Fruit fly (Drosophila melanogaster) whole organism, wandering third instar larva: ENCODE results near the gene CG32813.

Experiments used
- Abd-B ChIP-seq: fragments of >200 bp; optimal IDR thresholded peaks from 2 replicates; lab custom pipeline; 2017; ENCODE audit warnings: missing biosample characterization, missing genetic modification characterization
- CG32264 ChIP-seq: fragments of 200-800 bp; sonication (Bioruptor generic); optimal IDR thresholded peaks from 2 replicates; lab custom pipeline; 2016; ENCODE audit warnings: missing biosample characterization, missing genetic modification characterization
- CG9705 ChIP-seq: fragments of 200-800 bp; sonication (Bioruptor generic); optimal IDR thresholded peaks from 2 replicates; lab custom pipeline; 2018; ENCODE audit warnings: missing biosample characterization, mild to moderate bottlenecking, missing genetic modification characterization
- Dfd ChIP-seq: fragments of >200 bp; optimal IDR thresholded peaks from 2 replicates; lab custom pipeline; 2017; ENCODE audit warnings: missing biosample characterization, missing genetic modification characterization
- Dif ChIP-seq: fragments of 200-275, 200-300 bp; sonication (Bioruptor generic); optimal IDR thresholded peaks from 2 replicates; lab custom pipeline; 2018; ENCODE audit warnings: missing biosample characterization, missing genetic modification characterization; ENCODE audit not compliant: partially characterized antibody
- GATAd ChIP-seq: sonication (Bioruptor generic); optimal IDR thresholded peaks from 2 replicates; lab custom pipeline; 2016; ENCODE audit warnings: missing biosample characterization, missing genetic modification characterization
- HLH106 ChIP-seq: fragments of 200-800 bp; optimal IDR thresholded peaks from 3 replicates; lab custom pipeline; 2019; ENCODE audit warnings: missing biosample characterization, mild to moderate bottlenecking, missing genetic modification characterization, moderate library complexity
- Hnf4 ChIP-seq: fragments of 200-800 bp; sonication (Bioruptor generic); optimal IDR thresholded peaks from 2 replicates; lab custom pipeline; 2016; ENCODE audit warnings: missing biosample characterization, mild to moderate bottlenecking, missing genetic modification characterization
- Hr83 ChIP-seq: fragments of 200-300 bp; sonication (Bioruptor generic); optimal IDR thresholded peaks from 2 replicates; lab custom pipeline; 2016; ENCODE audit warnings: missing biosample characterization, mild to moderate bottlenecking, missing genetic modification characterization, moderate library complexity; ENCODE audit not compliant: poor library complexity, severe bottlenecking
- Jra ChIP-seq: sonication (Bioruptor generic); optimal IDR thresholded peaks from 2 replicates; lab custom pipeline; 2016; ENCODE audit warnings: missing biosample characterization, missing genetic modification characterization
- Myc ChIP-seq: fragments of >200 bp; optimal IDR thresholded peaks from 2 replicates; lab custom pipeline; 2017
- N ChIP-seq: fragments of >200 bp; optimal IDR thresholded peaks from 2 replicates; lab custom pipeline; 2018; ENCODE audit warnings: missing biosample characterization, missing external identifiers, missing genetic modification characterization
- OdsH ChIP-seq: fragments of 200-800 bp; sonication (Bioruptor generic); optimal IDR thresholded peaks from 2 replicates; lab custom pipeline; 2016; ENCODE audit warnings: missing biosample characterization, mild to moderate bottlenecking, missing genetic modification characterization
- Rel ChIP-seq, 2 experiments: fragments of 200-800 bp; sonication (Bioruptor generic) in 1 of 2; optimal IDR thresholded peaks; 2 replicates in 1 of 2; 3 replicates in 1 of 2; lab custom pipeline; 2016 to 2019; ENCODE audit warnings: mild to moderate bottlenecking in 2 of 2, missing biosample characterization in 2 of 2, missing genetic modification characterization in 2 of 2, moderate library complexity in 1 of 2
- Sp1 ChIP-seq: fragments of 200-800 bp; sonication (Bioruptor generic); optimal IDR thresholded peaks from 3 replicates; lab custom pipeline; 2019; ENCODE audit warnings: missing biosample characterization, mild to moderate bottlenecking, missing genetic modification characterization, moderate library complexity
- Vsx2 ChIP-seq: fragments of 200-300, 225-300 bp; sonication (Bioruptor generic); optimal IDR thresholded peaks from 2 replicates; lab custom pipeline; 2018; ENCODE audit warnings: missing biosample characterization, missing genetic modification characterization; ENCODE audit not compliant: partially characterized antibody
- br ChIP-seq: fragments of 200-800 bp; sonication (Bioruptor generic); optimal IDR thresholded peaks from 2 replicates; lab custom pipeline; 2016; ENCODE audit warnings: missing biosample characterization, missing genetic modification characterization
- brk ChIP-seq: fragments of 200-800 bp; sonication (Bioruptor generic); optimal IDR thresholded peaks from 2 replicates; lab custom pipeline; 2016; ENCODE audit warnings: missing biosample characterization, mild to moderate bottlenecking, missing genetic modification characterization
- dl ChIP-seq, 2 experiments: fragments of 175-275, 200-275 bp in 1 of 2; fragments of 200-275 bp in 1 of 2; sonication (Bioruptor generic); optimal IDR thresholded peaks; lab custom pipeline; 2018; ENCODE audit warnings: mild to moderate bottlenecking in 2 of 2, missing biosample characterization in 2 of 2, missing genetic modification characterization in 2 of 2, moderate library complexity in 2 of 2; ENCODE audit not compliant: partially characterized antibody in 2 of 2, insufficient read depth in 1 of 2
- dmrt93B ChIP-seq: fragments of 200-800 bp; sonication (Bioruptor generic); optimal IDR thresholded peaks from 2 replicates; lab custom pipeline; 2018; ENCODE audit warnings: missing biosample characterization, mild to moderate bottlenecking, missing genetic modification characterization
- dsf ChIP-seq: sonication (Bioruptor generic); optimal IDR thresholded peaks from 2 replicates; lab custom pipeline; 2016; ENCODE audit warnings: missing biosample characterization, missing genetic modification characterization, borderline replicate concordance
- foxo ChIP-seq, 2 experiments: fragments of 200-800 bp; sonication (Bioruptor generic); optimal IDR thresholded peaks; 2 replicates in 1 of 2; 3 replicates in 1 of 2; lab custom pipeline; 2016 to 2017; ENCODE audit warnings: missing biosample characterization in 2 of 2, missing genetic modification characterization in 2 of 2
- fru ChIP-seq: fragments of 200-800 bp; sonication (Bioruptor generic); optimal IDR thresholded peaks from 3 replicates; lab custom pipeline; 2016; ENCODE audit warnings: missing biosample characterization, mild to moderate bottlenecking, missing genetic modification characterization
- h ChIP-seq: fragments of 200-800 bp; sonication (Bioruptor generic); optimal IDR thresholded peaks from 3 replicates; lab custom pipeline; 2016; ENCODE audit warnings: missing biosample characterization, mild to moderate bottlenecking, missing genetic modification characterization
- jim ChIP-seq: fragments of 175-275, 200-325 bp; sonication (Bioruptor generic); optimal IDR thresholded peaks from 2 replicates; lab custom pipeline; 2016; ENCODE audit warnings: missing biosample characterization, mild to moderate bottlenecking, missing genetic modification characterization
- lola ChIP-seq: fragments of >200 bp; optimal IDR thresholded peaks from 2 replicates; lab custom pipeline; 2017; ENCODE audit warnings: missing biosample characterization, missing genetic modification characterization
- psq ChIP-seq: fragments of 200-800 bp; sonication (Bioruptor generic); optimal IDR thresholded peaks from 3 replicates; lab custom pipeline; 2017; ENCODE audit warnings: missing biosample characterization, mild to moderate bottlenecking, missing genetic modification characterization, moderate library complexity
- rgr ChIP-seq: fragments of 200-800 bp; sonication (Bioruptor generic); optimal IDR thresholded peaks from 3 replicates; lab custom pipeline; 2016; ENCODE audit warnings: missing biosample characterization, mild to moderate bottlenecking, missing genetic modification characterization
- sv ChIP-seq: fragments of 200-800 bp; sonication (Bioruptor generic); optimal IDR thresholded peaks from 3 replicates; lab custom pipeline; 2016; ENCODE audit warnings: missing biosample characterization, missing genetic modification characterization
- woc ChIP-seq: sonication (Bioruptor generic); optimal IDR thresholded peaks from 2 replicates; lab custom pipeline; 2016; ENCODE audit warnings: missing biosample characterization, mild to moderate bottlenecking, missing genetic modification characterization

CG32813 gene

dm6 chrX:1341944-1342392 is 38.7 kb upstream of the CG32813 start, which contains the start of gene Naa30A:
TSS of gene Naa30A (plus strand) at chrX:1342106.
- TF ChIP-seq Myc (lab: Kevin White, UChicago) (no peak), GATAd (GFP tag; lab: Kevin White, UChicago) (no peak), Dfd (no peak), dl (GFP tag; optimal IDR thresholded peaks at IDR 0.05; lab: Kevin White, UChicago; ENCODE audit: insufficient read depth in 1 of 2, partially characterized antibody in 2 of 2) (no peak), jim (GFP tag; lab: Kevin White, UChicago) (no peak), fru (GFP tag; lab: Kevin White, UChicago) (no peak), psq (peak; percentile 25), Hr83 (GFP tag; lab: Kevin White, UChicago) (no peak), sv (GFP tag; lab: Kevin White, UChicago) (no peak), rgr (GFP tag; lab: Kevin White, UChicago) (peak; percentile 10), Abd-B (GFP tag; lab: Kevin White, UChicago) (no peak), Rel (GFP tag; optimal IDR thresholded peaks at IDR 0.05; lab: Kevin White, UChicago) (no peak), Rel (tag; optimal IDR thresholded peaks at IDR 0.05; lab: Kevin White, UChicago) (no peak), CG32264 (GFP tag; lab: Kevin White, UChicago) (no peak), HLH106 (tag; lab: Kevin White, UChicago) (no peak), N (GFP tag; lab: Kevin White, UChicago) (peak; percentile 20), Vsx2 (GFP tag; lab: Kevin White, UChicago) (no peak), br (GFP tag; lab: Kevin White, UChicago) (no peak), foxo (GFP tag; optimal IDR thresholded peaks at IDR 0.05; lab: Kevin White, UChicago) (no peak), Dif (GFP tag; lab: Kevin White, UChicago) (no peak), OdsH (GFP tag; lab: Kevin White, UChicago) (no peak), brk (GFP tag; lab: Kevin White, UChicago) (no peak), dsf (GFP tag; lab: Kevin White, UChicago) (no peak), woc (GFP tag; lab: Kevin White, UChicago) (no peak), Jra (GFP tag; lab: Kevin White, UChicago) (no peak), h (GFP tag; lab: Kevin White, UChicago) (peak; percentile 29)
- TF ChIP-seq, all 38 proteins: peak for 4

DNA sequence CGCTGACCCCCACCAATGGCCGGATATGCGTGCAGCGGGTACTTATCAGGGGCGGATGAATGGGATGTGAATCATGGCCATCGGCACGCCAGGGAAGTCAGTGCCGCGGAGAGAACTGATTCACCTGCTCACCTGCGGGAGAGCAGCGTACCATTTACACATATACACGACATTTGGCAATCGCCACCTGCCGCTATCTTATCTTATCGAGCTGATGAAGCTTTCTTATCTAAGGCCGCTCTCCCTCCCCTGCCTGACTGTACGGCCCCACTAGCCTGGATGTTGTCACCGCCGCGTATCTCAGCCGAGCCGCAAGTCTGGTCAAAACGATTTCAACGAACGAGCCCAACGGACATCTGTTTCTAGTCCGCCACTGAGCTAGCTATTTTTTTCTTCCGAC is 34.5 kb upstream of the CG32813 start, which contains the start of gene Tsp2A:
Gene Tsp2A (plus strand): TSS at position 298 of the 400 bp plus-strand sequence.
- TF ChIP-seq h (GFP tag; lab: Kevin White, UChicago), result peak; percentile 37
- TF ChIP-seq woc (GFP tag; lab: Kevin White, UChicago), result no peak
- TF ChIP-seq, all 38 proteins: peak for 1

DNA sequence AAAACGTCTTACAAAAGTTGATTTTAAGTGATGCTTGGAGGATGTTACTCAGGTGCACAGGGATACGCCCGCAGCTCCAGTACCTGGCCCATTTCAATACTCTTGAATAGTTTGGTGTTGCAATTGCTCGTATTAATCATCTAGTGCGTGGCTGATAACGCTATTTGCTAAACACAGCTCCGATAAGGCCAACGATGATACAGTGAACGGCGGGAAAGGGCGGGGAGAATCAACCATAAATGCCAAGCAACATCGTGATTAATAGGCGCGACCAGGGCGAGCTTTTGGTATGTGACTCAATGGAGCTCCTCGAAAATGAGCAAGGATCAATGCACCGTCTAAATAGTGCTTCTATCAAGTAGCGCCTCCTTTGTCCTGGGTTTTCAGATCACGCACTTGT is 33.9 kb upstream of the CG32813 start:
- TF ChIP-seq Hnf4 (GFP tag; lab: Kevin White, UChicago), result no peak
- no peak for TF ChIP-seq Rel (GFP tag; optimal IDR thresholded peaks at IDR 0.05; lab: Kevin White, UChicago)
- no peak for TF ChIP-seq Rel (tag; optimal IDR thresholded peaks at IDR 0.05; lab: Kevin White, UChicago)
- no peak for TF ChIP-seq woc (GFP tag; lab: Kevin White, UChicago)
- no peak for TF ChIP-seq dsf (GFP tag; lab: Kevin White, UChicago)
- no peak for TF ChIP-seq dmrt93B
- TF ChIP-seq GATAd (GFP tag; lab: Kevin White, UChicago), result no peak
- TF ChIP-seq N (GFP tag; lab: Kevin White, UChicago), result no peak
- TF ChIP-seq Myc (lab: Kevin White, UChicago), result no peak
- no peak for TF ChIP-seq br (GFP tag; lab: Kevin White, UChicago)
- TF ChIP-seq lola, result no peak
- TF ChIP-seq Abd-B (GFP tag; lab: Kevin White, UChicago), result no peak

- TF ChIP-seq CG9705 (GFP tag; lab: Kevin White, UChicago), result no peak
- TF ChIP-seq Sp1 (GFP tag; lab: Kevin White, UChicago), result peak; percentile 11
- TF ChIP-seq Myc (lab: Kevin White, UChicago), result peak; percentile 51
- peak; percentile 5 for TF ChIP-seq HLH106 (tag; lab: Kevin White, UChicago)
- TF ChIP-seq h (GFP tag; lab: Kevin White, UChicago), result peak; percentile 9
- TF ChIP-seq, all 38 proteins: peak for 4
Observed at dm6 chrX:1349255-1349654, 31.5 kb upstream of the CG32813 start, which contains the start of gene MTPAP. TSS of gene MTPAP (minus strand) at chrX:1349357.
